Fruit fly (Drosophila melanogaster) whole organism: ENCODE data around the gene CG31213.

Source experiments
- CG8478 ChIP-seq: fragments of >200 bp; optimal IDR thresholded peaks from 2 replicates; lab custom pipeline; 2018; ENCODE audit warnings: inconsistent platforms
- Dll ChIP-seq: fragments of >200 bp; optimal IDR thresholded peaks from 2 replicates; lab custom pipeline; 2017
- EcR ChIP-seq, 2 experiments: fragments of >200 bp; optimal IDR thresholded peaks; 2 replicates each; lab custom pipeline; 2017; ENCODE audit warnings: missing biosample characterization in 2 of 2, missing genetic modification characterization in 2 of 2, missing genetic modification reagents in 2 of 2

- TF ChIP-seq CG8478 (lab: Kevin White, UChicago) (no peak), Dll (lab: Kevin White, UChicago) (no peak), EcR (GFP tag; optimal IDR thresholded peaks at IDR 0.05; lab: Kevin White, UChicago) (no peak)
Measured at dm6 chr3R:19938941-19939587, 33.6 kb upstream of the CG31213 start.
